Worm (Caenorhabditis elegans) whole organism, L1 larva: ENCODE results near the gene F26F2.4.

Source experiments
- F16B12.6 ChIP-seq: fragments of 150-350 bp; optimal IDR thresholded peaks from 2 replicates; lab custom pipeline; 2014; ENCODE audit warnings: missing biosample characterization, missing genetic modification characterization
- aly-2 ChIP-seq: fragments of 150-350 bp; optimal IDR thresholded peaks from 2 replicates; lab custom pipeline; 2014; ENCODE audit warnings: missing biosample characterization, missing genetic modification characterization
- ama-1 ChIP-seq: fragments of 150-350 bp; optimal IDR thresholded peaks from 2 replicates; lab custom pipeline; 2014
- ceh-90 ChIP-seq: sonication (generic microtip); optimal IDR thresholded peaks from 2 replicates; lab custom pipeline; 2016; ENCODE audit warnings: missing genetic modification characterization, missing compliant biosample characterization
- dpl-1 ChIP-seq, 3 experiments: fragments of 150-350 bp in 2 of 3; sonication (generic microtip) in 1 of 3; optimal IDR thresholded peaks; 2 replicates each; lab custom pipeline; 2014 to 2017; ENCODE audit warnings: missing biosample characterization in 3 of 3, missing genetic modification characterization in 3 of 3, missing genetic modification reagents in 3 of 3
- dsc-1 ChIP-seq: sonication (generic microtip); optimal IDR thresholded peaks from 2 replicates; lab custom pipeline; 2016; ENCODE audit warnings: mild to moderate bottlenecking, missing genetic modification characterization, missing compliant biosample characterization
- efl-1 ChIP-seq, 4 experiments: fragments of 150-350 bp; optimal IDR thresholded peaks in 3 of 4; peaks in 1 of 4; 1 replicate in 1 of 4; 2 replicates in 3 of 4; lab custom pipeline; 2014; ENCODE audit warnings: missing biosample characterization in 2 of 4, missing genetic modification characterization in 2 of 4, missing genetic modification reagents in 2 of 4
- elt-2 ChIP-seq: sonication (generic microtip); optimal IDR thresholded peaks from 2 replicates; lab custom pipeline; 2016; ENCODE audit warnings: missing genetic modification characterization, mild to moderate bottlenecking, inconsistent platforms, missing compliant biosample characterization, missing genetic modification reagents
- fkh-4 ChIP-seq: sonication (generic microtip); optimal IDR thresholded peaks from 2 replicates; lab custom pipeline; 2016; ENCODE audit warnings: missing compliant biosample characterization, missing genetic modification characterization, borderline replicate concordance
- fkh-8 ChIP-seq: sonication (generic microtip); optimal IDR thresholded peaks from 2 replicates; lab custom pipeline; 2016; ENCODE audit warnings: mild to moderate bottlenecking, missing genetic modification characterization, missing compliant biosample characterization
- fos-1 ChIP-seq: fragments of 150-350 bp; optimal IDR thresholded peaks from 2 replicates; lab custom pipeline; 2014; ENCODE audit warnings: missing biosample characterization, missing genetic modification characterization
- grh-1 ChIP-seq: fragments of 200-800 bp; sonication (Bioruptor generic); IDR thresholded peaks from 2 replicates; pipeline ENCODE4 v1.3.6; 2022; ENCODE audit warnings: missing genetic modification reagents, missing genetic modification characterization, missing compliant biosample characterization
- hlh-4 ChIP-seq: sonication (generic microtip); optimal IDR thresholded peaks from 2 replicates; lab custom pipeline; 2016; ENCODE audit warnings: mild to moderate bottlenecking, missing genetic modification characterization, missing compliant biosample characterization
- irx-1 ChIP-seq: sonication (generic microtip); optimal IDR thresholded peaks from 2 replicates; lab custom pipeline; 2016; ENCODE audit warnings: missing genetic modification characterization, missing compliant biosample characterization
- jun-1 ChIP-seq: fragments of 150-350 bp; optimal IDR thresholded peaks from 2 replicates; lab custom pipeline; 2014; ENCODE audit warnings: missing biosample characterization, missing genetic modification reagents, missing genetic modification characterization
- lin-14 ChIP-seq: fragments of 200-800 bp; sonication (Bioruptor generic); optimal IDR thresholded peaks from 2 replicates; lab custom pipeline; 2018; ENCODE audit warnings: mild to moderate bottlenecking, missing genetic modification characterization, moderate library complexity, missing compliant biosample characterization
- lin-35 ChIP-seq, 2 experiments: fragments of 150-350 bp; optimal IDR thresholded peaks; 2 replicates each; lab custom pipeline; 2014; ENCODE audit warnings: missing biosample characterization in 2 of 2, missing genetic modification characterization in 2 of 2, missing genetic modification reagents in 2 of 2
- lin-39 ChIP-seq: fragments of 150-350 bp; optimal IDR thresholded peaks from 2 replicates; lab custom pipeline; 2014; ENCODE audit warnings: missing biosample characterization, missing genetic modification reagents, missing genetic modification characterization
- lir-3 ChIP-seq: sonication (generic microtip); optimal IDR thresholded peaks from 2 replicates; lab custom pipeline; 2016; ENCODE audit warnings: mild to moderate bottlenecking, missing genetic modification characterization, moderate library complexity, missing compliant biosample characterization; ENCODE audit not compliant: poor library complexity
- lsy-2 ChIP-seq, 2 experiments: fragments of 150-350 bp; optimal IDR thresholded peaks; 2 replicates each; lab custom pipeline; 2014; ENCODE audit warnings: missing biosample characterization in 2 of 2, missing genetic modification characterization in 2 of 2
- mab-9 ChIP-seq: fragments of 200-800 bp; sonication (Bioruptor generic); IDR thresholded peaks from 2 replicates; pipeline ENCODE4 v1.3.6; 2022; ENCODE audit warnings: missing genetic modification reagents, missing genetic modification characterization, missing compliant biosample characterization
- nhr-12 ChIP-seq: sonication (generic microtip); optimal IDR thresholded peaks from 2 replicates; lab custom pipeline; 2017; ENCODE audit warnings: missing biosample characterization, missing genetic modification characterization
- nhr-20 ChIP-seq: sonication (generic microtip); optimal IDR thresholded peaks from 2 replicates; lab custom pipeline; 2016; ENCODE audit warnings: mild to moderate bottlenecking, missing genetic modification characterization, missing compliant biosample characterization
- nhr-237 ChIP-seq: fragments of 150-350 bp; optimal IDR thresholded peaks from 2 replicates; lab custom pipeline; 2014; ENCODE audit warnings: missing biosample characterization, missing genetic modification characterization
- nhr-47 ChIP-seq: sonication (generic microtip); optimal IDR thresholded peaks from 2 replicates; lab custom pipeline; 2016; ENCODE audit warnings: mild to moderate bottlenecking, missing genetic modification characterization, moderate library complexity, missing compliant biosample characterization
- nhr-76 ChIP-seq: sonication (generic microtip); optimal IDR thresholded peaks from 2 replicates; lab custom pipeline; 2017; ENCODE audit warnings: missing biosample characterization, missing genetic modification characterization
- pqm-1 ChIP-seq: sonication (generic microtip); optimal IDR thresholded peaks from 3 replicates; lab custom pipeline; 2017; ENCODE audit warnings: missing biosample characterization, missing genetic modification characterization
- rnt-1 ChIP-seq: sonication (generic microtip); optimal IDR thresholded peaks from 2 replicates; lab custom pipeline; 2016; ENCODE audit warnings: mild to moderate bottlenecking, missing genetic modification characterization, moderate library complexity, missing compliant biosample characterization
- skn-1 ChIP-seq: fragments of 150-350 bp; optimal IDR thresholded peaks from 2 replicates; lab custom pipeline; 2014; ENCODE audit warnings: missing biosample characterization, missing genetic modification characterization
- snpc-4 ChIP-seq: fragments of 150-350 bp; optimal IDR thresholded peaks from 2 replicates; lab custom pipeline; 2014; ENCODE audit warnings: missing biosample characterization, missing genetic modification characterization
- snu-23 ChIP-seq: sonication (generic microtip); optimal IDR thresholded peaks from 2 replicates; lab custom pipeline; 2016; ENCODE audit warnings: missing genetic modification characterization, missing compliant biosample characterization
- sox-4 ChIP-seq: sonication (generic microtip); optimal IDR thresholded peaks from 2 replicates; lab custom pipeline; 2016; ENCODE audit warnings: missing genetic modification characterization, missing compliant biosample characterization
- unc-62 ChIP-seq: fragments of 150-350 bp; optimal IDR thresholded peaks from 2 replicates; lab custom pipeline; 2014; ENCODE audit warnings: missing biosample characterization, missing genetic modification reagents, missing genetic modification characterization
- unc-86 ChIP-seq: sonication (generic microtip); optimal IDR thresholded peaks from 2 replicates; lab custom pipeline; 2016; ENCODE audit warnings: missing genetic modification characterization, missing compliant biosample characterization
- unc-98 ChIP-seq: fragments of 200-800 bp; sonication (Bioruptor generic); IDR thresholded peaks from 2 replicates; pipeline ENCODE4 v1.3.6; 2022; ENCODE audit warnings: missing genetic modification characterization, missing compliant biosample characterization
- xbp-1 ChIP-seq: sonication (generic microtip); optimal IDR thresholded peaks from 2 replicates; lab custom pipeline; 2016; ENCODE audit warnings: missing genetic modification characterization, missing compliant biosample characterization
- zip-4 ChIP-seq: fragments of 200-800 bp; sonication (Bioruptor generic); optimal IDR thresholded peaks from 2 replicates; lab custom pipeline; 2018; ENCODE audit warnings: mild to moderate bottlenecking, missing genetic modification characterization, moderate library complexity, missing compliant biosample characterization

F26F2.4 gene

ce11 chrV:20551096-20551495 is 18.0 kb upstream of the F26F2.4 start, which contains the start of gene Y38H6C.20:
Gene Y38H6C.20 (minus strand): TSS chrV:20551196.
- no peak for TF ChIP-seq hlh-4 (tag; lab: Kevin White, UChicago)
- no peak for TF ChIP-seq lin-14 (GFP tag; lab: Kevin White, UChicago)
- TF ChIP-seq jun-1 (tag; lab: Kevin White, UChicago): no peak
- TF ChIP-seq unc-98 (GFP tag; lab: Robert Waterston, UW): no peak
- no peak for TF ChIP-seq nhr-237
- TF ChIP-seq unc-86 (tag; lab: Kevin White, UChicago): no peak
- TF ChIP-seq fos-1: no peak
- TF ChIP-seq fkh-8 (tag; lab: Kevin White, UChicago): no peak
- no peak for TF ChIP-seq dpl-1 (GFP tag; optimal IDR thresholded peaks at IDR 0.05; lab: Kevin White, UChicago)
- TF ChIP-seq pqm-1 (tag; lab: Kevin White, UChicago): no peak
- TF ChIP-seq grh-1: no peak
- TF ChIP-seq nhr-20 (tag; lab: Kevin White, UChicago): no peak
- TF ChIP-seq fkh-4 (tag; lab: Kevin White, UChicago): no peak
- TF ChIP-seq ama-1 (lab: Kevin White, UChicago): no peak
- TF ChIP-seq lsy-2 (tag; optimal IDR thresholded peaks at IDR 0.05; lab: Kevin White, UChicago): no peak
- TF ChIP-seq aly-2: no peak
- TF ChIP-seq rnt-1 (tag; lab: Kevin White, UChicago): no peak
- TF ChIP-seq lin-35 (GFP tag; optimal IDR thresholded peaks at IDR 0.05; lab: Kevin White, UChicago): no peak

ce11 chrV:20552971-20553370 is 16.1 kb upstream of the F26F2.4 start, which contains the start of gene vmo-1:
Gene vmo-1 (minus strand): TSS chrV:20553071.
- TF ChIP-seq jun-1 (tag; lab: Kevin White, UChicago) (no peak), lir-3 (tag; lab: Kevin White, UChicago) (no peak), rnt-1 (tag; lab: Kevin White, UChicago) (no peak), efl-1 (optimal IDR thresholded peaks at IDR 0.05; lab: Kevin White, UChicago) (no peak), efl-1 (GFP tag; optimal IDR thresholded peaks at IDR 0.05 in 1 of 2; lab: Kevin White, UChicago) (no peak), xbp-1 (tag; lab: Kevin White, UChicago) (no peak)
- TF ChIP-seq, all 84 proteins: peak for 0

ce11 chrV:20555120-20555519 is 14.0 kb upstream of the F26F2.4 start, which contains the start of gene Y38H6C.21:
Gene Y38H6C.21 (minus strand): TSS chrV:20555267.
- TF ChIP-seq dsc-1 (tag; lab: Kevin White, UChicago) (peak; percentile 88), nhr-76 (tag; lab: Kevin White, UChicago) (no peak), fkh-4 (tag; lab: Kevin White, UChicago) (peak; percentile 76), elt-2 (tag; lab: Kevin White, UChicago) (peak; percentile 8)

ce11 chrV:20556260-20556659 is 12.8 kb upstream of the F26F2.4 start, which contains the start of gene Y38H6C.23:
Gene Y38H6C.23 (minus strand): TSS chrV:20556360.
- TF ChIP-seq nhr-20 (tag; lab: Kevin White, UChicago) (no peak), nhr-12 (tag; lab: Kevin White, UChicago) (no peak), snu-23 (GFP tag; lab: Kevin White, UChicago) (no peak), nhr-47 (no peak), mab-9 (no peak), irx-1 (tag; lab: Kevin White, UChicago) (no peak), dsc-1 (tag; lab: Kevin White, UChicago) (no peak), lir-3 (tag; lab: Kevin White, UChicago) (no peak), zip-4 (no peak), lsy-2 (tag; optimal IDR thresholded peaks at IDR 0.05; lab: Kevin White, UChicago) (no peak), unc-62 (GFP tag; lab: Kevin White, UChicago) (no peak), unc-86 (tag; lab: Kevin White, UChicago) (no peak), snpc-4 (tag; lab: Kevin White, UChicago) (no peak), lin-39 (tag; lab: Kevin White, UChicago) (no peak), skn-1 (tag; lab: Kevin White, UChicago) (no peak), F16B12.6 (no peak), ceh-90 (tag; lab: Kevin White, UChicago) (no peak), sox-4 (no peak), elt-2 (tag; lab: Kevin White, UChicago) (no peak), lin-14 (GFP tag; lab: Kevin White, UChicago) (no peak)
